Fruit fly (Drosophila melanogaster) whole organism, embryonic: ENCODE data around the gene CG7607.
A peak's percentile ranks its signal among the peaks of the same experiment; 100 is the strongest.

Experiments used
- CG10462 ChIP-seq: fragments of 200-800 bp; sonication (Bioruptor generic); optimal IDR thresholded peaks from 2 replicates; lab custom pipeline; 2016; ENCODE audit warnings: missing biosample characterization, missing genetic modification characterization
- CG11504 ChIP-seq: fragments of 200-800 bp; sonication (Bioruptor generic); optimal IDR thresholded peaks from 3 replicates; lab custom pipeline; 2019; ENCODE audit warnings: missing biosample characterization, mild to moderate bottlenecking, missing genetic modification characterization, moderate library complexity
- CG12659 ChIP-seq: fragments of 200-800 bp; sonication (Bioruptor generic); optimal IDR thresholded peaks from 3 replicates; lab custom pipeline; 2017; ENCODE audit warnings: mild to moderate bottlenecking, missing biosample characterization, missing genetic modification reagents, missing genetic modification characterization
- CG13775 ChIP-seq: fragments of 200-800 bp; sonication (Bioruptor generic); optimal IDR thresholded peaks from 3 replicates; lab custom pipeline; 2017; ENCODE audit warnings: missing biosample characterization, mild to moderate bottlenecking, missing genetic modification characterization
- CG1647 ChIP-seq: fragments of 200-800 bp; sonication (Bioruptor generic); optimal IDR thresholded peaks from 3 replicates; lab custom pipeline; 2016; ENCODE audit warnings: missing biosample characterization, missing genetic modification characterization
- CG2116 ChIP-seq: fragments of 200-800 bp; sonication (Bioruptor generic); optimal IDR thresholded peaks from 3 replicates; lab custom pipeline; 2018; ENCODE audit warnings: missing biosample characterization, mild to moderate bottlenecking, missing genetic modification characterization
- CG2120 ChIP-seq: fragments of 200-800 bp; sonication (Bioruptor generic); optimal IDR thresholded peaks from 3 replicates; lab custom pipeline; 2016; ENCODE audit warnings: missing biosample characterization, missing genetic modification characterization
- CG2678 ChIP-seq: fragments of 200-800 bp; sonication (Bioruptor generic); optimal IDR thresholded peaks from 3 replicates; lab custom pipeline; 2019; ENCODE audit warnings: missing biosample characterization, mild to moderate bottlenecking, missing genetic modification characterization, moderate library complexity
- CG31388 ChIP-seq: fragments of 200-800 bp; sonication (Bioruptor generic); optimal IDR thresholded peaks from 2 replicates; lab custom pipeline; 2016; ENCODE audit warnings: missing biosample characterization, missing genetic modification characterization
- CG31441 ChIP-seq: fragments of 200-800 bp; sonication (Bioruptor generic); IDR thresholded peaks from 2 replicates; pipeline ENCODE4 v1.3.6; 2022; ENCODE audit warnings: missing biosample characterization, missing genetic modification characterization
- CG3407 ChIP-seq: fragments of 200-800 bp; sonication (Bioruptor generic); optimal IDR thresholded peaks from 2 replicates; lab custom pipeline; 2018; ENCODE audit warnings: missing biosample characterization, mild to moderate bottlenecking, missing genetic modification characterization
- CG34224 ChIP-seq: fragments of 200-800 bp; sonication (Bioruptor generic); IDR thresholded peaks from 3 replicates; pipeline ENCODE4 v1.3.6; 2022; ENCODE audit warnings: missing biosample characterization, missing genetic modification characterization; ENCODE audit not compliant: partially characterized antibody
- CG3995 ChIP-seq: fragments of 200-800 bp; sonication (Bioruptor generic); optimal IDR thresholded peaks from 3 replicates; lab custom pipeline; 2016; ENCODE audit warnings: missing biosample characterization, missing genetic modification characterization
- CG4282 ChIP-seq: fragments of 200-800 bp; sonication (Bioruptor generic); optimal IDR thresholded peaks from 2 replicates; lab custom pipeline; 2016; ENCODE audit warnings: missing biosample characterization, missing genetic modification characterization
- CG6272 ChIP-seq: fragments of 200-800 bp; sonication (Bioruptor generic); IDR thresholded peaks from 2 replicates; pipeline ENCODE4 v1.3.6; 2022; ENCODE audit warnings: missing biosample characterization, missing genetic modification characterization
- CG8388 ChIP-seq: fragments of 200-800 bp; sonication (Bioruptor generic); optimal IDR thresholded peaks from 2 replicates; lab custom pipeline; 2019; ENCODE audit warnings: missing biosample characterization, mild to moderate bottlenecking, missing genetic modification characterization, moderate library complexity
- CG9437 ChIP-seq: fragments of 200-800 bp; sonication (Bioruptor generic); optimal IDR thresholded peaks from 2 replicates; lab custom pipeline; 2018; ENCODE audit warnings: missing biosample characterization, mild to moderate bottlenecking, missing genetic modification characterization
- CoRest ChIP-seq: fragments of 200-800 bp; sonication (Bioruptor generic); optimal IDR thresholded peaks from 3 replicates; lab custom pipeline; 2018; ENCODE audit warnings: missing biosample characterization, mild to moderate bottlenecking, missing genetic modification characterization, moderate library complexity
- H15 ChIP-seq: fragments of 200-800 bp; sonication (Bioruptor generic); IDR thresholded peaks from 3 replicates; pipeline ENCODE4 v1.3.6; 2022; ENCODE audit warnings: missing biosample characterization, missing genetic modification characterization
- Max ChIP-seq: fragments of 200-800 bp; sonication (Bioruptor generic); optimal IDR thresholded peaks from 2 replicates; lab custom pipeline; 2016; ENCODE audit warnings: missing biosample characterization, mild to moderate bottlenecking, missing genetic modification characterization
- Oli ChIP-seq: fragments of 200-800 bp; sonication (Bioruptor generic); optimal IDR thresholded peaks from 2 replicates; lab custom pipeline; 2018; ENCODE audit warnings: missing biosample characterization, mild to moderate bottlenecking, missing genetic modification characterization, moderate library complexity
- Sin3A ChIP-seq: fragments of >200 bp; optimal IDR thresholded peaks from 2 replicates; lab custom pipeline; 2018
- Sox100B ChIP-seq: fragments of 200-800 bp; sonication (Bioruptor generic); optimal IDR thresholded peaks from 3 replicates; lab custom pipeline; 2018; ENCODE audit warnings: missing biosample characterization, mild to moderate bottlenecking, missing genetic modification characterization
- Taf1 ChIP-seq: fragments of 200-800 bp; sonication (Bioruptor generic); IDR thresholded peaks from 2 replicates; pipeline ENCODE4 v1.3.6; 2022; ENCODE audit warnings: missing biosample characterization, missing genetic modification characterization
- bbx ChIP-seq: fragments of 200-800 bp; sonication (Bioruptor generic); IDR thresholded peaks from 2 replicates; pipeline ENCODE4 v1.3.6; 2022; ENCODE audit warnings: missing biosample characterization, missing genetic modification characterization; ENCODE audit not compliant: partially characterized antibody
- cad ChIP-seq: fragments of >200 bp; optimal IDR thresholded peaks from 2 replicates; lab custom pipeline; 2017; ENCODE audit warnings: missing biosample characterization, missing genetic modification characterization
- dan ChIP-seq: fragments of 200-800 bp; sonication (Bioruptor generic); IDR thresholded peaks from 2 replicates; pipeline ENCODE4 v1.3.6; 2022; ENCODE audit warnings: missing biosample characterization, missing genetic modification characterization
- dysf ChIP-seq: fragments of 200-800 bp; sonication (Bioruptor generic); IDR thresholded peaks from 3 replicates; pipeline ENCODE4 v1.3.6; 2022; ENCODE audit warnings: missing biosample characterization, missing genetic modification characterization
- esg ChIP-seq: fragments of 200-800 bp; sonication (Bioruptor generic); conservative IDR thresholded peaks from 2 replicates; pipeline ENCODE4 v1.3.6; 2022; ENCODE audit warnings: missing biosample characterization, missing genetic modification characterization
- ewg ChIP-seq: fragments of 200-800 bp; sonication (Bioruptor generic); optimal IDR thresholded peaks from 3 replicates; lab custom pipeline; 2017; ENCODE audit warnings: mild to moderate bottlenecking, missing biosample characterization, missing genetic modification reagents, missing genetic modification characterization
- eyg ChIP-seq: fragments of 200-800 bp; sonication (Bioruptor generic); optimal IDR thresholded peaks from 3 replicates; lab custom pipeline; 2016; ENCODE audit warnings: missing biosample characterization, missing genetic modification characterization
- fd96Cb ChIP-seq: fragments of 200-800 bp; sonication (Bioruptor generic); optimal IDR thresholded peaks from 2 replicates; lab custom pipeline; 2018; ENCODE audit warnings: missing biosample characterization, mild to moderate bottlenecking, missing genetic modification characterization, moderate library complexity
- gro ChIP-seq: fragments of 200-800 bp; sonication (Bioruptor generic); optimal IDR thresholded peaks from 2 replicates; lab custom pipeline; 2016; ENCODE audit warnings: missing biosample characterization, missing genetic modification characterization
- hbn ChIP-seq: fragments of 200-800 bp; sonication (Bioruptor generic); IDR thresholded peaks from 2 replicates; pipeline ENCODE4 v1.3.6; 2022; ENCODE audit warnings: missing biosample characterization, missing genetic modification characterization; ENCODE audit not compliant: partially characterized antibody
- insv ChIP-seq, 2 experiments: fragments of 200-800 bp; sonication (Bioruptor generic); optimal IDR thresholded peaks; 3 replicates each; lab custom pipeline; 2016 to 2018; ENCODE audit warnings: missing biosample characterization in 2 of 2, missing genetic modification characterization in 2 of 2
- inv ChIP-seq: fragments of 200-800 bp; sonication (Bioruptor generic); IDR thresholded peaks from 2 replicates; pipeline ENCODE4 v1.3.6; 2022; ENCODE audit warnings: missing biosample characterization, missing genetic modification characterization; ENCODE audit not compliant: partially characterized antibody
- jing ChIP-seq: fragments of 200-800 bp; sonication (Bioruptor generic); optimal IDR thresholded peaks from 2 replicates; lab custom pipeline; 2018; ENCODE audit warnings: missing biosample characterization, mild to moderate bottlenecking, missing genetic modification characterization
- org-1 ChIP-seq: fragments of 200-800 bp; sonication (Bioruptor generic); optimal IDR thresholded peaks from 2 replicates; lab custom pipeline; 2017; ENCODE audit warnings: missing biosample characterization, missing genetic modification characterization
- pros ChIP-seq: fragments of 200-800 bp; sonication (Bioruptor generic); optimal IDR thresholded peaks from 3 replicates; lab custom pipeline; 2019; ENCODE audit warnings: missing biosample characterization, mild to moderate bottlenecking, missing genetic modification characterization, moderate library complexity
- sd ChIP-seq: fragments of 200-800 bp; sonication (Bioruptor generic); optimal IDR thresholded peaks from 3 replicates; lab custom pipeline; 2018; ENCODE audit warnings: missing biosample characterization, mild to moderate bottlenecking, missing genetic modification characterization, moderate library complexity
- sens-2 ChIP-seq: fragments of 200-800 bp; sonication (Bioruptor generic); IDR thresholded peaks from 2 replicates; pipeline ENCODE4 v1.3.6; 2022; ENCODE audit warnings: missing biosample characterization, missing genetic modification characterization
- seq ChIP-seq: fragments of 200-800 bp; sonication (Bioruptor generic); IDR thresholded peaks from 2 replicates; pipeline ENCODE4 v1.3.6; 2022; ENCODE audit warnings: missing biosample characterization, missing genetic modification characterization
- sima ChIP-seq: fragments of 200-800 bp; sonication (Bioruptor generic); optimal IDR thresholded peaks from 2 replicates; lab custom pipeline; 2016; ENCODE audit warnings: missing biosample characterization, missing genetic modification characterization
- slp2 ChIP-seq: fragments of 200-800 bp; sonication (Bioruptor generic); optimal IDR thresholded peaks from 2 replicates; lab custom pipeline; 2016; ENCODE audit warnings: missing biosample characterization, missing genetic modification characterization
- sr ChIP-seq: fragments of 200-800 bp; sonication (Bioruptor generic); IDR thresholded peaks from 3 replicates; pipeline ENCODE4 v1.3.6; 2022; ENCODE audit warnings: missing biosample characterization, missing genetic modification characterization
- sug ChIP-seq: fragments of 200-800 bp; optimal IDR thresholded peaks from 2 replicates; lab custom pipeline; 2019; ENCODE audit warnings: missing biosample characterization, mild to moderate bottlenecking, missing genetic modification characterization, moderate library complexity
- trem ChIP-seq: fragments of 200-800 bp; optimal IDR thresholded peaks from 3 replicates; lab custom pipeline; 2019; ENCODE audit warnings: missing biosample characterization, mild to moderate bottlenecking, missing genetic modification characterization, moderate library complexity
- tup ChIP-seq: fragments of 200-800 bp; sonication (Bioruptor generic); optimal IDR thresholded peaks from 2 replicates; lab custom pipeline; 2016; ENCODE audit warnings: missing biosample characterization, mild to moderate bottlenecking, missing genetic modification characterization, moderate library complexity
- zen ChIP-seq: fragments of 200-800 bp; sonication (Bioruptor generic); optimal IDR thresholded peaks from 3 replicates; lab custom pipeline; 2018; ENCODE audit warnings: missing biosample characterization, mild to moderate bottlenecking, missing genetic modification characterization, moderate library complexity

The CG7607 gene

dm6 chr3L:11215244-11216121 is 16.1 kb downstream of the CG7607 start (continued):
- TF ChIP-seq gro (GFP tag; lab: Kevin White, UChicago) (peak; percentile 94), dan (GFP tag; lab: Robert Waterston, UW) (no peak; the same call in 1 of the 2 replicates), Sin3A (lab: Kevin White, UChicago) (peak; percentile 17), CG11504 (tag; lab: Kevin White, UChicago) (peak; percentile 86), trem (tag; lab: Kevin White, UChicago) (peak; percentile 77), CG2116 (peak; percentile 69), Sox100B (GFP tag; lab: Kevin White, UChicago) (peak; percentile 63), tup (GFP tag; lab: Kevin White, UChicago) (peak; percentile 82), CG31441 (GFP tag; lab: Robert Waterston, UW) (peak; percentile 72), CG31388 (GFP tag; lab: Kevin White, UChicago) (peak; percentile 60), Taf1 (GFP tag; lab: Robert Waterston, UW) (peak; percentile 94), sens-2 (GFP tag; lab: Robert Waterston, UW) (peak; percentile 70), esg (GFP tag; lab: Robert Waterston, UW) (peak; percentile 78), CG10462 (peak; percentile 38), Max (peak; percentile 53), pros (GFP tag; lab: Kevin White, UChicago) (no peak), sr (GFP tag; lab: Robert Waterston, UW) (peak; percentile 88), sug (tag; lab: Kevin White, UChicago) (peak; percentile 78), CG3407 (peak; percentile 69), Oli (peak; percentile 79), jing (GFP tag; lab: Kevin White, UChicago) (no peak), CG3995 (GFP tag; lab: Kevin White, UChicago) (peak; percentile 47), eyg (GFP tag; lab: Kevin White, UChicago) (peak; percentile 82), fd96Cb (tag; lab: Kevin White, UChicago) (peak; percentile 79), ewg (GFP tag; lab: Kevin White, UChicago) (peak; percentile 66), CG13775 (GFP tag; lab: Kevin White, UChicago) (peak; percentile 83), CG4282 (peak; percentile 30), seq (GFP tag; lab: Robert Waterston, UW) (peak; percentile 91), sima (GFP tag; lab: Kevin White, UChicago) (peak; percentile 72), bbx (GFP tag; lab: Robert Waterston, UW) (no peak), CG1647 (GFP tag; lab: Kevin White, UChicago) (peak; percentile 90), CG2120 (peak; percentile 96), CG12659 (peak; percentile 89), H15 (peak; percentile 90), slp2 (peak; percentile 83), insv (GFP tag; optimal IDR thresholded peaks at IDR 0.05; lab: Kevin White, UChicago) (peak; percentile 69 to 96), cad (GFP tag; lab: Kevin White, UChicago) (no peak), CG8388 (peak; percentile 86), CG2678 (tag; lab: Kevin White, UChicago) (peak; percentile 85), CG34224 (GFP tag; lab: Robert Waterston, UW) (no peak), sd (peak; percentile 58), inv (GFP tag; lab: Robert Waterston, UW) (no peak), CoRest (tag; lab: Kevin White, UChicago) (peak; percentile 81), CG9437 (peak; percentile 71), CG6272 (GFP tag; lab: Robert Waterston, UW) (peak; percentile 83), hbn (GFP tag; lab: Robert Waterston, UW) (0 out of 2 replicates have a peak, but pooled peaks have one; percentile 7), zen (tag; lab: Kevin White, UChicago) (peak; percentile 62), org-1 (peak; percentile 83), dysf (peak; percentile 96)
